Worm (Caenorhabditis elegans) whole organism, L1 larva: ENCODE measurements around the gene B0001.7.
"Not testable (repeated sequence)": the region's sequence is repeated elsewhere in the genome, so short reads cannot be mapped to it uniquely, and the experiment has no call there.

Experiments
- aha-1 ChIP-seq: fragments of 150-350 bp; optimal IDR thresholded peaks from 2 replicates; lab custom pipeline; 2014; ENCODE audit warnings: missing biosample characterization, missing genetic modification characterization
- ceh-63 ChIP-seq: fragments of 200-800 bp; sonication (Bioruptor generic); optimal IDR thresholded peaks from 2 replicates; lab custom pipeline; 2018; ENCODE audit warnings: mild to moderate bottlenecking, missing genetic modification characterization, missing compliant biosample characterization
- ceh-82 ChIP-seq, 3 experiments: fragments of 150-350 bp in 1 of 3; sonication (generic microtip) in 2 of 3; optimal IDR thresholded peaks; 2 replicates each; lab custom pipeline; 2014 to 2017; ENCODE audit warnings: missing biosample characterization in 3 of 3, missing genetic modification characterization in 3 of 3
- ceh-88 ChIP-seq: fragments of 200-800 bp; sonication (Bioruptor generic); IDR thresholded peaks from 2 replicates; pipeline ENCODE4 v1.3.6; 2022; ENCODE audit warnings: missing genetic modification characterization, missing compliant biosample characterization
- ces-1 ChIP-seq: fragments of 150-350 bp; optimal IDR thresholded peaks from 2 replicates; lab custom pipeline; 2014; ENCODE audit warnings: missing biosample characterization, missing genetic modification reagents, missing genetic modification characterization
- efl-1 ChIP-seq, 4 experiments: fragments of 150-350 bp; optimal IDR thresholded peaks in 3 of 4; peaks in 1 of 4; 1 replicate in 1 of 4; 2 replicates in 3 of 4; lab custom pipeline; 2014; ENCODE audit warnings: missing biosample characterization in 2 of 4, missing genetic modification characterization in 2 of 4, missing genetic modification reagents in 2 of 4
- egl-27 ChIP-seq, 2 experiments: fragments of 150-350 bp in 1 of 2; sonication (generic microtip); optimal IDR thresholded peaks; 3 replicates each; lab custom pipeline; 2017 to 2018; ENCODE audit warnings: missing biosample characterization in 2 of 2, missing genetic modification characterization in 2 of 2, missing genetic modification reagents in 2 of 2
- elt-2 ChIP-seq: sonication (generic microtip); optimal IDR thresholded peaks from 2 replicates; lab custom pipeline; 2016; ENCODE audit warnings: missing genetic modification characterization, mild to moderate bottlenecking, inconsistent platforms, missing compliant biosample characterization, missing genetic modification reagents
- irx-1 ChIP-seq: sonication (generic microtip); optimal IDR thresholded peaks from 2 replicates; lab custom pipeline; 2016; ENCODE audit warnings: missing genetic modification characterization, missing compliant biosample characterization
- jun-1 ChIP-seq: fragments of 150-350 bp; optimal IDR thresholded peaks from 2 replicates; lab custom pipeline; 2014; ENCODE audit warnings: missing biosample characterization, missing genetic modification reagents, missing genetic modification characterization
- lin-14 ChIP-seq: fragments of 200-800 bp; sonication (Bioruptor generic); optimal IDR thresholded peaks from 2 replicates; lab custom pipeline; 2018; ENCODE audit warnings: mild to moderate bottlenecking, missing genetic modification characterization, moderate library complexity, missing compliant biosample characterization
- lin-15B ChIP-seq: fragments of 150-350 bp; sonication (generic microtip); optimal IDR thresholded peaks from 3 replicates; lab custom pipeline; 2014; ENCODE audit warnings: missing biosample characterization, missing genetic modification characterization
- lin-35 ChIP-seq, 2 experiments: fragments of 150-350 bp; optimal IDR thresholded peaks; 2 replicates each; lab custom pipeline; 2014; ENCODE audit warnings: missing biosample characterization in 2 of 2, missing genetic modification characterization in 2 of 2, missing genetic modification reagents in 2 of 2
- lin-39 ChIP-seq: fragments of 150-350 bp; optimal IDR thresholded peaks from 2 replicates; lab custom pipeline; 2014; ENCODE audit warnings: missing biosample characterization, missing genetic modification reagents, missing genetic modification characterization
- lir-3 ChIP-seq: sonication (generic microtip); optimal IDR thresholded peaks from 2 replicates; lab custom pipeline; 2016; ENCODE audit warnings: mild to moderate bottlenecking, missing genetic modification characterization, moderate library complexity, missing compliant biosample characterization; ENCODE audit not compliant: poor library complexity
- nhr-11 ChIP-seq: fragments of 150-350 bp; optimal IDR thresholded peaks from 2 replicates; lab custom pipeline; 2014; ENCODE audit warnings: missing biosample characterization, missing genetic modification characterization
- nhr-237 ChIP-seq: fragments of 150-350 bp; optimal IDR thresholded peaks from 2 replicates; lab custom pipeline; 2014; ENCODE audit warnings: missing biosample characterization, missing genetic modification characterization
- nhr-77 ChIP-seq: fragments of 150-350 bp; optimal IDR thresholded peaks from 2 replicates; lab custom pipeline; 2014; ENCODE audit warnings: missing biosample characterization, missing genetic modification characterization
- sptf-1 ChIP-seq: fragments of 150-350 bp; optimal IDR thresholded peaks from 2 replicates; lab custom pipeline; 2014; ENCODE audit warnings: missing biosample characterization, missing genetic modification characterization
- tbx-2 ChIP-seq: sonication (generic microtip); optimal IDR thresholded peaks from 2 replicates; lab custom pipeline; 2016; ENCODE audit warnings: missing genetic modification characterization, missing compliant biosample characterization
- unc-86 ChIP-seq: sonication (generic microtip); optimal IDR thresholded peaks from 2 replicates; lab custom pipeline; 2016; ENCODE audit warnings: missing genetic modification characterization, missing compliant biosample characterization
- xbp-1 ChIP-seq: sonication (generic microtip); optimal IDR thresholded peaks from 2 replicates; lab custom pipeline; 2016; ENCODE audit warnings: missing genetic modification characterization, missing compliant biosample characterization
- ztf-11 ChIP-seq, 2 experiments: sonication (generic microtip); optimal IDR thresholded peaks; 2 replicates each; lab custom pipeline; 2016 to 2017; ENCODE audit warnings: missing genetic modification characterization in 2 of 2, missing biosample characterization in 1 of 2, missing compliant biosample characterization in 1 of 2

Gene B0001.7

ce11 chrIV:12194668-12195067 lies 40.6 kb upstream of the B0001.7 start:
- no peak for TF ChIP-seq ceh-82 (tag; optimal IDR thresholded peaks at IDR 0.05; lab: Kevin White, UChicago)
- no peak for TF ChIP-seq ceh-63 (GFP tag; lab: Kevin White, UChicago)
- TF ChIP-seq aha-1 (tag; lab: Kevin White, UChicago) = no peak
- TF ChIP-seq efl-1 (optimal IDR thresholded peaks at IDR 0.05; lab: Kevin White, UChicago) = no peak
- peak in 1 of 2 experiments; percentile 46 for TF ChIP-seq efl-1 (GFP tag; optimal IDR thresholded peaks at IDR 0.05 in 1 of 2; lab: Kevin White, UChicago)
- TF ChIP-seq, all 84 proteins: peak for 1

- no peak for TF ChIP-seq egl-27 (tag; optimal IDR thresholded peaks at IDR 0.05; lab: Kevin White, UChicago)
- TF ChIP-seq ceh-63 (GFP tag; lab: Kevin White, UChicago) = no peak
- no peak for TF ChIP-seq efl-1 (optimal IDR thresholded peaks at IDR 0.05; lab: Kevin White, UChicago)
- peak in 1 of 2 experiments; percentile 14 for TF ChIP-seq efl-1 (GFP tag; optimal IDR thresholded peaks at IDR 0.05 in 1 of 2; lab: Kevin White, UChicago)
These were observed 39.3 kb upstream of the B0001.7 start for ce11 chrIV:12193338-12193737.

- TF ChIP-seq lin-14 (GFP tag; lab: Kevin White, UChicago) (peak; percentile 10), xbp-1 (tag; lab: Kevin White, UChicago) (no peak)
These were observed 38.2 kb upstream of the B0001.7 start for ce11 chrIV:12192104-12192763.

ce11 chrIV:12178235-12178634 lies 24.2 kb upstream of the B0001.7 start, which contains the start of gene nlr-1:
nlr-1 (minus strand) TSS chrIV:12178335.
- not testable (repeated sequence) for TF ChIP-seq nhr-77; xbp-1 (tag; lab: Kevin White, UChicago); lin-14 (GFP tag; lab: Kevin White, UChicago)

- TF ChIP-seq nhr-11 (tag; lab: Kevin White, UChicago) (no peak), unc-86 (tag; lab: Kevin White, UChicago) (no peak), efl-1 (optimal IDR thresholded peaks at IDR 0.05; lab: Kevin White, UChicago) (no peak), efl-1 (GFP tag; optimal IDR thresholded peaks at IDR 0.05 in 1 of 2; lab: Kevin White, UChicago) (peak in 1 of 2 experiments; percentile 43), lin-39 (tag; lab: Kevin White, UChicago) (no peak)
These were observed 13.9 kb upstream of the B0001.7 start, which contains the start of gene F20B10.3 for ce11 chrIV:12167944-12168343. F20B10.3 (plus strand) TSS chrIV:12168244.

ce11 chrIV:12165432-12166078 lies 11.5 kb upstream of the B0001.7 start:
- TF ChIP-seq egl-27 (tag; optimal IDR thresholded peaks at IDR 0.05; lab: Kevin White, UChicago) = no peak
- TF ChIP-seq elt-2 (tag; lab: Kevin White, UChicago) = peak; percentile 47
- no peak for TF ChIP-seq efl-1 (optimal IDR thresholded peaks at IDR 0.05; lab: Kevin White, UChicago)
- peak in 1 of 2 experiments; percentile 70 for TF ChIP-seq efl-1 (GFP tag; optimal IDR thresholded peaks at IDR 0.05 in 1 of 2; lab: Kevin White, UChicago)
- TF ChIP-seq, all 84 proteins: peak for 2

ce11 chrIV:12162732-12163131 lies 8.7 kb upstream of the B0001.7 start:
- TF ChIP-seq ces-1 = no peak
- no peak for TF ChIP-seq lin-35 (GFP tag; optimal IDR thresholded peaks at IDR 0.05; lab: Kevin White, UChicago)
- TF ChIP-seq ztf-11 (tag; optimal IDR thresholded peaks at IDR 0.05; lab: Kevin White, UChicago) = no peak
- no peak for TF ChIP-seq tbx-2 (tag; lab: Kevin White, UChicago)

- TF ChIP-seq irx-1 (tag; lab: Kevin White, UChicago) (no peak), jun-1 (no peak), aha-1 (tag; lab: Kevin White, UChicago) (no peak), ceh-88 (GFP tag; lab: Robert Waterston, UW) (no peak), tbx-2 (tag; lab: Kevin White, UChicago) (no peak), lin-15B (tag; lab: Kevin White, UChicago) (no peak), nhr-237 (tag; lab: Kevin White, UChicago) (no peak), lir-3 (tag; lab: Kevin White, UChicago) (no peak), efl-1 (optimal IDR thresholded peaks at IDR 0.05; lab: Kevin White, UChicago) (no peak), efl-1 (GFP tag; optimal IDR thresholded peaks at IDR 0.05 in 1 of 2; lab: Kevin White, UChicago) (no peak), sptf-1 (tag; lab: Kevin White, UChicago) (no peak)
These were observed 6.4 kb upstream of the B0001.7 start for ce11 chrIV:12160421-12160820.
